Fruit fly (Drosophila melanogaster) whole organism, embryonic: Measurements from ENCODE around the gene eIF1.
A peak's percentile ranks its signal among the peaks of the same experiment; 100 is the strongest.

Source experiments
- Blimp-1 ChIP-seq: fragments of 200-800 bp; sonication (Bioruptor generic); optimal IDR thresholded peaks from 3 replicates; lab custom pipeline; 2018; ENCODE audit warnings: missing biosample characterization, missing genetic modification characterization, mild to moderate bottlenecking, moderate library complexity, missing genetic modification reagents
- CG10267 ChIP-seq: fragments of 200-800 bp; sonication (Bioruptor generic); optimal IDR thresholded peaks from 2 replicates; lab custom pipeline; 2018; ENCODE audit warnings: missing biosample characterization, mild to moderate bottlenecking, missing genetic modification characterization, moderate library complexity
- CG10462 ChIP-seq: fragments of 200-800 bp; sonication (Bioruptor generic); optimal IDR thresholded peaks from 2 replicates; lab custom pipeline; 2016; ENCODE audit warnings: missing biosample characterization, missing genetic modification characterization
- CG10979 ChIP-seq: fragments of 200-800 bp; sonication (Bioruptor generic); optimal IDR thresholded peaks from 2 replicates; lab custom pipeline; 2018; ENCODE audit warnings: missing biosample characterization, mild to moderate bottlenecking, missing genetic modification characterization, moderate library complexity
- CG12769 ChIP-seq: fragments of 200-800 bp; sonication (Bioruptor generic); optimal IDR thresholded peaks from 2 replicates; lab custom pipeline; 2019; ENCODE audit warnings: missing biosample characterization, mild to moderate bottlenecking, missing genetic modification characterization, moderate library complexity
- CG1529 ChIP-seq: fragments of 200-800 bp; sonication (Bioruptor generic); optimal IDR thresholded peaks from 3 replicates; lab custom pipeline; 2018; ENCODE audit warnings: missing biosample characterization, missing genetic modification characterization
- CG15696 ChIP-seq: fragments of 200-800 bp; sonication (Bioruptor generic); optimal IDR thresholded peaks from 2 replicates; lab custom pipeline; 2019; ENCODE audit warnings: missing biosample characterization, mild to moderate bottlenecking, missing genetic modification characterization, moderate library complexity
- CG1603 ChIP-seq: fragments of 200-800 bp; sonication (Bioruptor generic); optimal IDR thresholded peaks from 2 replicates; lab custom pipeline; 2019; ENCODE audit warnings: missing biosample characterization, mild to moderate bottlenecking, missing genetic modification characterization, moderate library complexity
- CG17359 ChIP-seq: fragments of 200-800 bp; sonication (Bioruptor generic); optimal IDR thresholded peaks from 3 replicates; lab custom pipeline; 2018; ENCODE audit warnings: missing biosample characterization, mild to moderate bottlenecking, missing genetic modification characterization, moderate library complexity
- CG18619 ChIP-seq: fragments of 200-800 bp; sonication (Bioruptor generic); optimal IDR thresholded peaks from 3 replicates; lab custom pipeline; 2017; ENCODE audit warnings: missing biosample characterization, mild to moderate bottlenecking, missing genetic modification characterization
- CG2116 ChIP-seq: fragments of 200-800 bp; sonication (Bioruptor generic); optimal IDR thresholded peaks from 3 replicates; lab custom pipeline; 2018; ENCODE audit warnings: missing biosample characterization, mild to moderate bottlenecking, missing genetic modification characterization
- CG31224 ChIP-seq: fragments of 200-800 bp; sonication (Bioruptor generic); IDR thresholded peaks from 2 replicates; pipeline ENCODE4 v1.3.6; 2022; ENCODE audit warnings: missing biosample characterization, missing genetic modification characterization
- CG3163 ChIP-seq: fragments of 200-800 bp; sonication (Bioruptor generic); optimal IDR thresholded peaks from 3 replicates; lab custom pipeline; 2016; ENCODE audit warnings: missing biosample characterization, missing genetic modification characterization
- CG33557 ChIP-seq: fragments of 200-800 bp; sonication (Bioruptor generic); optimal IDR thresholded peaks from 2 replicates; lab custom pipeline; 2019; ENCODE audit warnings: missing biosample characterization, mild to moderate bottlenecking, missing genetic modification characterization, moderate library complexity
- CG34224 ChIP-seq: fragments of 200-800 bp; sonication (Bioruptor generic); IDR thresholded peaks from 3 replicates; pipeline ENCODE4 v1.3.6; 2022; ENCODE audit warnings: missing biosample characterization, missing genetic modification characterization; ENCODE audit not compliant: partially characterized antibody
- CG4820 ChIP-seq: fragments of 200-800 bp; sonication (Bioruptor generic); optimal IDR thresholded peaks from 3 replicates; lab custom pipeline; 2016; ENCODE audit warnings: missing biosample characterization, missing genetic modification characterization
- CG5180 ChIP-seq: fragments of 200-800 bp; sonication (Bioruptor generic); optimal IDR thresholded peaks from 3 replicates; lab custom pipeline; 2017; ENCODE audit warnings: missing biosample characterization, missing genetic modification characterization, mild to moderate bottlenecking, moderate library complexity, missing genetic modification reagents
- CG6254 ChIP-seq: fragments of 200-800 bp; sonication (Bioruptor generic); optimal IDR thresholded peaks from 3 replicates; lab custom pipeline; 2017; ENCODE audit warnings: mild to moderate bottlenecking, missing biosample characterization, missing genetic modification reagents, missing genetic modification characterization
- CG6683 ChIP-seq: fragments of 200-800 bp; sonication (Bioruptor generic); optimal IDR thresholded peaks from 2 replicates; lab custom pipeline; 2017; ENCODE audit warnings: missing biosample characterization, mild to moderate bottlenecking, missing genetic modification characterization, missing genetic modification reagents
- CG8359 ChIP-seq: fragments of 200-800 bp; sonication (Bioruptor generic); optimal IDR thresholded peaks from 2 replicates; lab custom pipeline; 2017; ENCODE audit warnings: missing biosample characterization, mild to moderate bottlenecking, missing genetic modification characterization, borderline replicate concordance
- D19B ChIP-seq: fragments of 200-800 bp; sonication (Bioruptor generic); optimal IDR thresholded peaks from 2 replicates; lab custom pipeline; 2017; ENCODE audit warnings: missing biosample characterization, mild to moderate bottlenecking, missing genetic modification characterization
- Fer1 ChIP-seq: fragments of 200-800 bp; sonication (Bioruptor generic); optimal IDR thresholded peaks from 2 replicates; lab custom pipeline; 2017; ENCODE audit warnings: missing biosample characterization, mild to moderate bottlenecking, missing genetic modification characterization
- Fer2 ChIP-seq: fragments of 200-800 bp; sonication (Bioruptor generic); optimal IDR thresholded peaks from 2 replicates; lab custom pipeline; 2018; ENCODE audit warnings: missing biosample characterization, mild to moderate bottlenecking, missing genetic modification characterization, moderate library complexity
- HHEX ChIP-seq: fragments of 200-800 bp; sonication (Bioruptor generic); optimal IDR thresholded peaks from 3 replicates; lab custom pipeline; 2017; ENCODE audit warnings: missing biosample characterization, mild to moderate bottlenecking, missing genetic modification characterization, missing genetic modification reagents
- Hand ChIP-seq: fragments of 200-800 bp; sonication (Bioruptor generic); optimal IDR thresholded peaks from 2 replicates; lab custom pipeline; 2017; ENCODE audit warnings: mild to moderate bottlenecking, missing biosample characterization, missing genetic modification reagents, missing genetic modification characterization
- Kr ChIP-seq: fragments of 200-800 bp; sonication (Bioruptor generic); optimal IDR thresholded peaks from 2 replicates; lab custom pipeline; 2017; ENCODE audit warnings: missing biosample characterization, mild to moderate bottlenecking, missing genetic modification characterization
- Lim3 ChIP-seq: fragments of 200-800 bp; sonication (Bioruptor generic); IDR thresholded peaks from 2 replicates; pipeline ENCODE4 v1.3.6; 2022; ENCODE audit warnings: missing biosample characterization, missing genetic modification characterization
- MBD-R2 ChIP-seq: fragments of 200-800 bp; sonication (Bioruptor generic); IDR thresholded peaks from 2 replicates; pipeline ENCODE4 v1.3.6; 2022; ENCODE audit warnings: missing biosample characterization, missing genetic modification characterization
- MTF-1 ChIP-seq: fragments of 200-800 bp; sonication (Bioruptor generic); optimal IDR thresholded peaks from 2 replicates; lab custom pipeline; 2018; ENCODE audit warnings: missing biosample characterization, mild to moderate bottlenecking, missing genetic modification characterization, borderline replicate concordance
- Meics ChIP-seq: fragments of 200-800 bp; sonication (Bioruptor generic); optimal IDR thresholded peaks from 2 replicates; lab custom pipeline; 2017; ENCODE audit warnings: missing biosample characterization, mild to moderate bottlenecking, missing genetic modification characterization
- Ravus ChIP-seq: fragments of 200-800 bp; sonication (Bioruptor generic); IDR thresholded peaks from 2 replicates; pipeline ENCODE4 v1.3.6; 2022; ENCODE audit warnings: missing biosample characterization, missing genetic modification characterization
- Sox100B ChIP-seq: fragments of 200-800 bp; sonication (Bioruptor generic); optimal IDR thresholded peaks from 3 replicates; lab custom pipeline; 2018; ENCODE audit warnings: missing biosample characterization, mild to moderate bottlenecking, missing genetic modification characterization
- abd-A ChIP-seq: fragments of 200-800 bp; sonication (Bioruptor generic); optimal IDR thresholded peaks from 3 replicates; lab custom pipeline; 2019; ENCODE audit warnings: missing biosample characterization, mild to moderate bottlenecking, missing genetic modification characterization, moderate library complexity
- ap ChIP-seq: fragments of 200-800 bp; sonication (Bioruptor generic); IDR thresholded peaks from 2 replicates; pipeline ENCODE4 v1.3.6; 2022; ENCODE audit warnings: missing biosample characterization, missing genetic modification characterization
- bab2 ChIP-seq: fragments of 200-800 bp; sonication (Bioruptor generic); optimal IDR thresholded peaks from 2 replicates; lab custom pipeline; 2016; ENCODE audit warnings: missing biosample characterization, missing genetic modification characterization
- bsh ChIP-seq, 2 experiments: fragments of 200-800 bp; sonication (Bioruptor generic); optimal IDR thresholded peaks; 2 replicates each; lab custom pipeline; 2017 to 2018; ENCODE audit warnings: mild to moderate bottlenecking in 2 of 2, missing biosample characterization in 2 of 2, missing genetic modification characterization in 2 of 2, moderate library complexity in 1 of 2
- cg ChIP-seq: fragments of 200-800 bp; sonication (Bioruptor generic); optimal IDR thresholded peaks from 3 replicates; lab custom pipeline; 2019; ENCODE audit warnings: missing biosample characterization, mild to moderate bottlenecking, missing genetic modification characterization, moderate library complexity
- chif ChIP-seq, 2 experiments: fragments of 200-800 bp; sonication (Bioruptor generic); optimal IDR thresholded peaks; 3 replicates each; lab custom pipeline; 2016; ENCODE audit warnings: missing biosample characterization in 2 of 2, missing genetic modification characterization in 2 of 2
- dmrt99B ChIP-seq: fragments of 200-800 bp; sonication (Bioruptor generic); optimal IDR thresholded peaks from 2 replicates; lab custom pipeline; 2018; ENCODE audit warnings: missing biosample characterization, mild to moderate bottlenecking, missing genetic modification characterization, moderate library complexity
- dpn ChIP-seq, 2 experiments: fragments of 200-800 bp; sonication (Bioruptor generic); optimal IDR thresholded peaks; 3 replicates each; lab custom pipeline; 2016; ENCODE audit warnings: missing biosample characterization in 2 of 2, missing genetic modification characterization in 2 of 2
- ftz-f1 ChIP-seq: fragments of 200-800 bp; sonication (Bioruptor generic); optimal IDR thresholded peaks from 2 replicates; lab custom pipeline; 2016; ENCODE audit warnings: missing biosample characterization, missing genetic modification characterization
- nerfin-2 ChIP-seq: fragments of 200-800 bp; sonication (Bioruptor generic); IDR thresholded peaks from 2 replicates; pipeline ENCODE4 v1.3.6; 2022; ENCODE audit warnings: missing biosample characterization, missing genetic modification characterization; ENCODE audit not compliant: partially characterized antibody
- oc ChIP-seq: fragments of 200-800 bp; sonication (Bioruptor generic); optimal IDR thresholded peaks from 2 replicates; lab custom pipeline; 2018; ENCODE audit warnings: missing biosample characterization, mild to moderate bottlenecking, missing genetic modification characterization, moderate library complexity
- sug ChIP-seq: fragments of 200-800 bp; optimal IDR thresholded peaks from 2 replicates; lab custom pipeline; 2019; ENCODE audit warnings: missing biosample characterization, mild to moderate bottlenecking, missing genetic modification characterization, moderate library complexity
- tin ChIP-seq: fragments of 200-800 bp; sonication (Bioruptor generic); optimal IDR thresholded peaks from 3 replicates; lab custom pipeline; 2016; ENCODE audit warnings: missing biosample characterization, missing genetic modification characterization
- tio ChIP-seq: fragments of 200-800 bp; sonication (Bioruptor generic); optimal IDR thresholded peaks from 2 replicates; lab custom pipeline; 2017; ENCODE audit warnings: missing biosample characterization, missing genetic modification characterization, inconsistent platforms
- toy ChIP-seq: fragments of 200-800 bp; sonication (Bioruptor generic); IDR thresholded peaks from 2 replicates; pipeline ENCODE4 v1.3.6; 2022; ENCODE audit warnings: missing biosample characterization, missing genetic modification characterization
- wor ChIP-seq: fragments of 200-800 bp; sonication (Bioruptor generic); IDR thresholded peaks from 2 replicates; pipeline ENCODE4 v1.3.6; 2022; ENCODE audit warnings: missing biosample characterization, missing genetic modification characterization
- zen2 ChIP-seq: fragments of 200-800 bp; sonication (Bioruptor generic); IDR thresholded peaks from 3 replicates; pipeline ENCODE4 v1.3.6; 2022; ENCODE audit warnings: missing biosample characterization, missing genetic modification characterization; ENCODE audit not compliant: partially characterized antibody

Gene eIF1

dm6 chr3L:3179474-3179873 lies 43.7 kb upstream of the eIF1 start (continued):
- no peak for TF ChIP-seq abd-A (tag; lab: Kevin White, UChicago)
- peak; percentile 64 for TF ChIP-seq Hand (GFP tag; lab: Kevin White, UChicago)
- TF ChIP-seq ap: peak; percentile 61
- no peak for TF ChIP-seq CG34224 (GFP tag; lab: Robert Waterston, UW)
- TF ChIP-seq MBD-R2 (GFP tag; lab: Robert Waterston, UW): peak; percentile 76
- TF ChIP-seq CG33557 (GFP tag; lab: Kevin White, UChicago): peak; percentile 62
- no peak for TF ChIP-seq nerfin-2 (GFP tag; lab: Robert Waterston, UW)
- TF ChIP-seq zen2: no peak
- TF ChIP-seq CG4820: peak; percentile 87
- TF ChIP-seq CG15696 (tag; lab: Kevin White, UChicago): peak; percentile 77
- TF ChIP-seq CG17359 (tag; lab: Kevin White, UChicago): no peak
- peak; percentile 85 to 89 for TF ChIP-seq dpn (GFP tag; optimal IDR thresholded peaks at IDR 0.05; lab: Kevin White, UChicago)
- TF ChIP-seq CG2116 (GFP tag; lab: Kevin White, UChicago): peak; percentile 48
- peak; percentile 69 to 87 for TF ChIP-seq chif (GFP tag; optimal IDR thresholded peaks at IDR 0.05; lab: Kevin White, UChicago)
- no peak for TF ChIP-seq sug (tag; lab: Kevin White, UChicago)
- TF ChIP-seq toy: peak; percentile 67; the same call in 1 of the 2 replicates
- TF ChIP-seq Ravus (GFP tag; lab: Robert Waterston, UW): peak; percentile 53
- TF ChIP-seq CG31224 (GFP tag; lab: Robert Waterston, UW): peak; percentile 82
- TF ChIP-seq CG5180 (GFP tag; lab: Kevin White, UChicago): no peak
- TF ChIP-seq CG6254 (GFP tag; lab: Kevin White, UChicago): peak; percentile 88
- peak; percentile 93 for TF ChIP-seq ftz-f1 (GFP tag; lab: Kevin White, UChicago)
- TF ChIP-seq cg (GFP tag; lab: Kevin White, UChicago): no peak
- peak; percentile 86 for TF ChIP-seq tin (GFP tag; lab: Kevin White, UChicago)
- peak; percentile 90 for TF ChIP-seq CG12769 (tag; lab: Kevin White, UChicago)
- TF ChIP-seq bsh (GFP tag; optimal IDR thresholded peaks at IDR 0.05; lab: Kevin White, UChicago): peak; percentile 71 to 90
- peak; percentile 62 for TF ChIP-seq CG1529 (GFP tag; lab: Kevin White, UChicago)
- TF ChIP-seq Blimp-1 (GFP tag; lab: Kevin White, UChicago): peak; percentile 88
- peak; percentile 45 for TF ChIP-seq Fer2
- TF ChIP-seq CG3163 (GFP tag; lab: Kevin White, UChicago): no peak
- TF ChIP-seq MTF-1 (GFP tag; lab: Kevin White, UChicago): peak; percentile 75
- TF ChIP-seq Meics (GFP tag; lab: Kevin White, UChicago): peak; percentile 93
- TF ChIP-seq CG10462 (GFP tag; lab: Kevin White, UChicago): peak; percentile 64
- peak; percentile 90 for TF ChIP-seq CG1603
- TF ChIP-seq dmrt99B (tag; lab: Kevin White, UChicago): no peak
- TF ChIP-seq D19B (GFP tag; lab: Kevin White, UChicago): peak; percentile 83
- no peak for TF ChIP-seq Fer1
- TF ChIP-seq wor (GFP tag; lab: Robert Waterston, UW): peak; percentile 58
- TF ChIP-seq Sox100B (GFP tag; lab: Kevin White, UChicago): no peak
- no peak for TF ChIP-seq oc (tag; lab: Kevin White, UChicago)
- 0 out of 2 replicates have a peak, but pooled peaks have one; percentile 38 for TF ChIP-seq Lim3 (GFP tag; lab: Robert Waterston, UW)
- TF ChIP-seq CG18619 (GFP tag; lab: Kevin White, UChicago): peak; percentile 82
- peak; percentile 79 for TF ChIP-seq CG6683 (GFP tag; lab: Kevin White, UChicago)
- peak; percentile 83 for TF ChIP-seq CG10267 (tag; lab: Kevin White, UChicago)
- peak; percentile 92 for TF ChIP-seq CG10979
- TF ChIP-seq Kr (GFP tag; lab: Kevin White, UChicago): no peak
- peak; percentile 89 for TF ChIP-seq HHEX (GFP tag; lab: Kevin White, UChicago)
- peak; percentile 79 for TF ChIP-seq CG8359
- peak; percentile 88 for TF ChIP-seq bab2 (GFP tag; lab: Kevin White, UChicago)
- TF ChIP-seq tio (GFP tag; lab: Kevin White, UChicago): no peak
